3 worm cellular contexts compared by ENCODE assay signal in genomic region chrIII:3505051-3505548, ce11.
TF ChIP-seq lines count a peak whose summit lies in the region.

Gene lias-1 (minus strand): TSS chrIII:3505101.

TF ChIP-seq in whole organism, L1 larva, 84 proteins besides CTCF, POLR2A, EP300 and RAD21 (continued from another document and continues in another):
- TF ChIP-seq unc-62 (GFP tag; optimal IDR thresholded peaks at IDR 0.05; lab: Kevin White, UChicago) (no peak), pqm-1 (tag; optimal IDR thresholded peaks at IDR 0.05; lab: Kevin White, UChicago) (no peak), hlh-4 (tag; optimal IDR thresholded peaks at IDR 0.05; lab: Kevin White, UChicago) (no peak), vab-15 (tag; optimal IDR thresholded peaks at IDR 0.05; lab: Kevin White, UChicago) (peak; percentile 44), ceh-90 (tag; optimal IDR thresholded peaks at IDR 0.05; lab: Kevin White, UChicago) (no peak), pax-3 (tag; optimal IDR thresholded peaks at IDR 0.05; lab: Kevin White, UChicago) (no peak), nhr-237 (tag; optimal IDR thresholded peaks at IDR 0.05; lab: Kevin White, UChicago) (peak; percentile 15), hlh-17 (GFP tag; optimal IDR thresholded peaks at IDR 0.05; lab: Kevin White, UChicago; ENCODE audit: borderline replicate concordance) (no peak), nhr-76 (tag; optimal IDR thresholded peaks at IDR 0.05; lab: Kevin White, UChicago) (no peak), nhr-85 (tag; lab: Kevin White, UChicago) (peak; percentile 75), unc-30 (tag; optimal IDR thresholded peaks at IDR 0.05; lab: Kevin White, UChicago) (no peak), nhr-19 (GFP tag; conservative IDR thresholded peaks at IDR 0.05; lab: Robert Waterston, UW) (peak; percentile 77), swsn-7 (tag; optimal IDR thresholded peaks at IDR 0.05; lab: Kevin White, UChicago) (peak; percentile 73), fkh-4 (tag; optimal IDR thresholded peaks at IDR 0.05; lab: Kevin White, UChicago; ENCODE audit: borderline replicate concordance) (no peak), lin-39 (tag; optimal IDR thresholded peaks at IDR 0.05; lab: Kevin White, UChicago) (no peak), hpl-2 (GFP tag; optimal IDR thresholded peaks at IDR 0.05; lab: Kevin White, UChicago) (peak; percentile 69), unc-86 (tag; optimal IDR thresholded peaks at IDR 0.05; lab: Kevin White, UChicago) (peak; percentile 43), mdl-1 (tag; optimal IDR thresholded peaks at IDR 0.05; lab: Kevin White, UChicago) (peak in 1 of 2 experiments; percentile 81), unc-130 (tag; optimal IDR thresholded peaks at IDR 0.05; lab: Kevin White, UChicago) (peak; percentile 85), egl-27 (tag; optimal IDR thresholded peaks at IDR 0.05; lab: Kevin White, UChicago) (peak in 1 of 2 experiments; percentile 39), nhr-84 (tag; optimal IDR thresholded peaks at IDR 0.05; lab: Kevin White, UChicago) (no peak), pag-3 (tag; optimal IDR thresholded peaks at IDR 0.05; lab: Kevin White, UChicago; ENCODE audit: borderline replicate concordance, insufficient read depth) (no peak), tlp-1 (tag; optimal IDR thresholded peaks at IDR 0.05; lab: Kevin White, UChicago) (no peak), lin-14 (GFP tag; optimal IDR thresholded peaks at IDR 0.05; lab: Kevin White, UChicago) (peak; percentile 78), unc-98 (GFP tag; IDR thresholded peaks at IDR 0.05; lab: Robert Waterston, UW) (no peak), lsy-2 (tag; optimal IDR thresholded peaks at IDR 0.05; lab: Kevin White, UChicago) (peak; percentile 97 to 98), nhr-90 (tag; optimal IDR thresholded peaks at IDR 0.05; lab: Kevin White, UChicago; ENCODE audit: poor library complexity) (peak; percentile 61), efl-1 (optimal IDR thresholded peaks at IDR 0.05; lab: Kevin White, UChicago) (peak; percentile 86 to 90), efl-1 (GFP tag; optimal IDR thresholded peaks at IDR 0.05 in 1 of 2; lab: Kevin White, UChicago) (peak; percentile 82 to 98), ceh-63 (GFP tag; optimal IDR thresholded peaks at IDR 0.05; lab: Kevin White, UChicago) (no peak), fos-1 (tag; optimal IDR thresholded peaks at IDR 0.05; lab: Kevin White, UChicago) (peak; percentile 70), zip-4 (GFP tag; optimal IDR thresholded peaks at IDR 0.05; lab: Kevin White, UChicago) (no peak), ets-5 (GFP tag; IDR thresholded peaks at IDR 0.05; lab: Robert Waterston, UW) (no peak), efl-3 (GFP tag; optimal IDR thresholded peaks at IDR 0.05; lab: Kevin White, UChicago) (no peak), nhr-20 (tag; optimal IDR thresholded peaks at IDR 0.05; lab: Kevin White, UChicago) (peak; percentile 69), elt-2 (tag; optimal IDR thresholded peaks at IDR 0.05; lab: Kevin White, UChicago) (no peak), ztf-11 (tag; optimal IDR thresholded peaks at IDR 0.05; lab: Kevin White, UChicago) (no peak), tbx-2 (tag; optimal IDR thresholded peaks at IDR 0.05; lab: Kevin White, UChicago) (peak; percentile 68), ztf-4 (tag; optimal IDR thresholded peaks at IDR 0.05; lab: Kevin White, UChicago) (peak; percentile 48), lin-35 (GFP tag; optimal IDR thresholded peaks at IDR 0.05; lab: Kevin White, UChicago) (peak; percentile 88 to 92), alr-1 (tag; optimal IDR thresholded peaks at IDR 0.05; lab: Kevin White, UChicago; ENCODE audit: borderline replicate concordance) (no peak), sox-4 (tag; optimal IDR thresholded peaks at IDR 0.05; lab: Kevin White, UChicago) (no peak), aha-1 (tag; optimal IDR thresholded peaks at IDR 0.05; lab: Kevin White, UChicago) (no peak), egl-13 (tag; optimal IDR thresholded peaks at IDR 0.05; lab: Kevin White, UChicago) (peak; percentile 43)

TF ChIP-seq in whole organism, L3 larva, 47 proteins besides CTCF, POLR2A, EP300 and RAD21 (continued from another document):
- TF ChIP-seq pha-4 (tag; optimal IDR thresholded peaks at IDR 0.05; lab: Kevin White, UChicago): peak; percentile 91
- TF ChIP-seq snpc-4 (tag; optimal IDR thresholded peaks at IDR 0.05; lab: Kevin White, UChicago): peak; percentile 73
- no peak for TF ChIP-seq nhr-12 (tag; optimal IDR thresholded peaks at IDR 0.05; lab: Kevin White, UChicago)
- peak; percentile 47 for TF ChIP-seq elt-2 (tag; optimal IDR thresholded peaks at IDR 0.05; lab: Kevin White, UChicago)
- peak; percentile 57 for TF ChIP-seq R02D3.7 (tag; optimal IDR thresholded peaks at IDR 0.05; lab: Kevin White, UChicago)
- no peak for TF ChIP-seq mml-1 (tag; optimal IDR thresholded peaks at IDR 0.05; lab: Kevin White, UChicago)
- no peak for TF ChIP-seq mdl-1 (tag; optimal IDR thresholded peaks at IDR 0.05; lab: Kevin White, UChicago)
- no peak for TF ChIP-seq sea-2 (GFP tag; optimal IDR thresholded peaks at IDR 0.05; lab: Kevin White, UChicago)
- TF ChIP-seq ceh-9 (tag; optimal IDR thresholded peaks at IDR 0.05; lab: Kevin White, UChicago): no peak
- peak; percentile 84 for TF ChIP-seq nhr-23 (tag; optimal IDR thresholded peaks at IDR 0.05; lab: Kevin White, UChicago)
- TF ChIP-seq daf-12 (tag; optimal IDR thresholded peaks at IDR 0.05; lab: Kevin White, UChicago): no peak
- no peak for TF ChIP-seq ceh-16 (tag; optimal IDR thresholded peaks at IDR 0.05; lab: Kevin White, UChicago)
- TF ChIP-seq nhr-25 (tag; optimal IDR thresholded peaks at IDR 0.05; lab: Kevin White, UChicago): peak; percentile 93
- no peak for TF ChIP-seq nhr-67 (tag; optimal IDR thresholded peaks at IDR 0.05; lab: Kevin White, UChicago)
- TF ChIP-seq nhr-43 (tag; optimal IDR thresholded peaks at IDR 0.05; lab: Kevin White, UChicago; ENCODE audit: poor library complexity, severe bottlenecking): peak; percentile 18
- no peak for TF ChIP-seq fos-1 (tag; optimal IDR thresholded peaks at IDR 0.05; lab: Kevin White, UChicago)
- no peak for TF ChIP-seq zag-1 (tag; optimal IDR thresholded peaks at IDR 0.05; lab: Kevin White, UChicago)
- TF ChIP-seq lin-15B (tag; optimal IDR thresholded peaks at IDR 0.05; lab: Kevin White, UChicago): peak; percentile 90

TF ChIP-seq in whole organism, young adult, 124 proteins besides CTCF, POLR2A, EP300 and RAD21 (continued from another document):
- TF ChIP-seq ZK185.1 (tag; optimal IDR thresholded peaks at IDR 0.05; lab: Kevin White, UChicago; ENCODE audit: poor library complexity, severe bottlenecking) (peak; percentile 76), rcor-1 (GFP tag; IDR thresholded peaks at IDR 0.05; lab: Robert Waterston, UW) (peak; percentile 59), cebp-1 (GFP tag; IDR thresholded peaks at IDR 0.05; lab: Robert Waterston, UW) (0 out of 2 replicates have a peak, but pooled peaks have one; percentile 31), cebp-1 (tag; optimal IDR thresholded peaks at IDR 0.05; lab: Kevin White, UChicago) (peak; percentile 66), efl-1 (GFP tag; optimal IDR thresholded peaks at IDR 0.05; lab: Kevin White, UChicago) (peak; percentile 60), nhr-179 (tag; optimal IDR thresholded peaks at IDR 0.05; lab: Kevin White, UChicago) (no peak), chd-7 (tag; optimal IDR thresholded peaks at IDR 0.05; lab: Kevin White, UChicago) (no peak), nfya-1 (tag; optimal IDR thresholded peaks at IDR 0.05; lab: Kevin White, UChicago; ENCODE audit: borderline replicate concordance, insufficient read depth) (no peak), madf-6 (GFP tag; IDR thresholded peaks at IDR 0.05; lab: Robert Waterston, UW) (peak; percentile 75), hmg-1.2 (GFP tag; IDR thresholded peaks at IDR 0.05; lab: Robert Waterston, UW) (peak; percentile 69), lin-40 (tag; optimal IDR thresholded peaks at IDR 0.05; lab: Kevin White, UChicago) (peak; percentile 70), D2030.7 (GFP tag; IDR thresholded peaks at IDR 0.05; lab: Robert Waterston, UW) (peak; percentile 55; the same call in 1 of the 2 replicates), B0336.3 (GFP tag; IDR thresholded peaks at IDR 0.05; lab: Robert Waterston, UW) (0 out of 2 replicates have a peak, but pooled peaks have one; percentile 27), Y56A3A.18 (GFP tag; IDR thresholded peaks at IDR 0.05; lab: Robert Waterston, UW) (no peak), ama-1 (optimal IDR thresholded peaks at IDR 0.05; lab: Kevin White, UChicago) (no peak), ama-1 (GFP tag; optimal IDR thresholded peaks at IDR 0.05; lab: Kevin White, UChicago) (peak in 1 of 2 experiments; percentile 17)
